Worm (Caenorhabditis elegans): ENCODE measurements around the gene srt-11.

srt-11 gene

ce11 chrII:14814894-14815568 lies 9.2 kb downstream of the srt-11 start, which contains the start of gene W01D2.1 (continued):
- TF ChIP-seq elt-2 (tag; optimal IDR thresholded peaks at IDR 0.05), result no peak

- no peak for TF ChIP-seq ztf-11 (tag; optimal IDR thresholded peaks at IDR 0.05)
- no peak for TF ChIP-seq nhr-71 (tag; optimal IDR thresholded peaks at IDR 0.05)
- no peak for TF ChIP-seq nhr-76 (tag; optimal IDR thresholded peaks at IDR 0.05)
- TF ChIP-seq efl-1 (optimal IDR thresholded peaks at IDR 0.05), result no peak
- peak in 1 of 2 experiments; percentile 85 for TF ChIP-seq efl-1 (GFP tag; optimal IDR thresholded peaks at IDR 0.05 in 1 of 2)
These were observed 10.3 kb downstream of the srt-11 start for ce11 chrII:14816086-14816485.

- peak; percentile 91 for TF ChIP-seq nhr-20 (tag; optimal IDR thresholded peaks at IDR 0.05)
- no peak for TF ChIP-seq nhr-90 (tag; optimal IDR thresholded peaks at IDR 0.05; ENCODE audit: poor library complexity)
- TF ChIP-seq hlh-17 (GFP tag; optimal IDR thresholded peaks at IDR 0.05; ENCODE audit: borderline replicate concordance), result no peak
- peak; percentile 19 for TF ChIP-seq mep-1 (tag; optimal IDR thresholded peaks at IDR 0.05)
- TF ChIP-seq dpl-1 (GFP tag; optimal IDR thresholded peaks at IDR 0.05), result no peak
- TF ChIP-seq lir-3 (tag; optimal IDR thresholded peaks at IDR 0.05; ENCODE audit: poor library complexity), result no peak
- peak; percentile 84 for TF ChIP-seq nhr-85 (tag)
These were observed 12.6 kb downstream of the srt-11 start, which contains the start of gene nhr-61 for ce11 chrII:14818376-14818775. TSS of gene nhr-61 (minus strand) at chrII:14818543.

- TF ChIP-seq nhr-20 (tag; optimal IDR thresholded peaks at IDR 0.05), result no peak
- TF ChIP-seq efl-1 (optimal IDR thresholded peaks at IDR 0.05), result no peak
- no peak for TF ChIP-seq efl-1 (GFP tag; optimal IDR thresholded peaks at IDR 0.05 in 1 of 2)
These were observed 13.6 kb downstream of the srt-11 start for ce11 chrII:14819258-14819985.

ce11 chrII:14820460-14820859 lies 14.7 kb downstream of the srt-11 start:
- no peak for TF ChIP-seq isw-1 (GFP tag; IDR thresholded peaks at IDR 0.05)
- peak; percentile 5 for TF ChIP-seq fos-1 (tag; optimal IDR thresholded peaks at IDR 0.05)
- TF ChIP-seq nhr-47 (tag; optimal IDR thresholded peaks at IDR 0.05), result peak; percentile 33
- no peak for TF ChIP-seq nhr-85 (tag)
- TF ChIP-seq efl-1 (optimal IDR thresholded peaks at IDR 0.05), result no peak
- peak in 1 of 2 experiments; percentile 50 for TF ChIP-seq efl-1 (GFP tag; optimal IDR thresholded peaks at IDR 0.05 in 1 of 2)
- TF ChIP-seq snpc-4 (tag; optimal IDR thresholded peaks at IDR 0.05), result no peak
- TF ChIP-seq mep-1 (tag; optimal IDR thresholded peaks at IDR 0.05), result peak; percentile 18
- TF ChIP-seq C34B4.2 (tag; optimal IDR thresholded peaks at IDR 0.05), result no peak
- no peak for TF ChIP-seq ceh-88 (GFP tag; IDR thresholded peaks at IDR 0.05)
- TF ChIP-seq ceh-82 (tag; optimal IDR thresholded peaks at IDR 0.05), result no peak
- peak; percentile 53 for TF ChIP-seq fkh-8 (tag; optimal IDR thresholded peaks at IDR 0.05)
- TF ChIP-seq nhr-11 (tag; optimal IDR thresholded peaks at IDR 0.05), result no peak
- TF ChIP-seq zag-1 (tag; optimal IDR thresholded peaks at IDR 0.05), result no peak
- peak; percentile 63 for TF ChIP-seq dsc-1 (tag; optimal IDR thresholded peaks at IDR 0.05)
- no peak for TF ChIP-seq unc-86 (tag; optimal IDR thresholded peaks at IDR 0.05)
- TF ChIP-seq nhr-71 (tag; optimal IDR thresholded peaks at IDR 0.05), result peak; percentile 52
- TF ChIP-seq dpl-1 (GFP tag; optimal IDR thresholded peaks at IDR 0.05), result peak in 1 of 3 experiments; percentile 13
- TF ChIP-seq ceh-8 (GFP tag; optimal IDR thresholded peaks at IDR 0.05), result peak; percentile 23
- peak; percentile 23 for TF ChIP-seq lin-14 (GFP tag; optimal IDR thresholded peaks at IDR 0.05)
- TF ChIP-seq fkh-10 (GFP tag; optimal IDR thresholded peaks at IDR 0.05), result no peak
- TF ChIP-seq nhr-12 (tag; optimal IDR thresholded peaks at IDR 0.05), result no peak

- TF ChIP-seq xbp-1 (tag; optimal IDR thresholded peaks at IDR 0.05) (peak; percentile 58), ceh-88 (GFP tag; IDR thresholded peaks at IDR 0.05) (0 out of 2 replicates have a peak, but pooled peaks have one; percentile 10), fkh-8 (tag; optimal IDR thresholded peaks at IDR 0.05) (no peak), dsc-1 (tag; optimal IDR thresholded peaks at IDR 0.05) (no peak), ceh-82 (tag; optimal IDR thresholded peaks at IDR 0.05) (peak; percentile 3 to 40 (median 6)), aly-2 (tag; optimal IDR thresholded peaks at IDR 0.05) (no peak), unc-86 (tag; optimal IDR thresholded peaks at IDR 0.05) (no peak), F16B12.6 (tag; optimal IDR thresholded peaks at IDR 0.05) (no peak), efl-1 (optimal IDR thresholded peaks at IDR 0.05) (peak; percentile 78 to 84), efl-1 (GFP tag; optimal IDR thresholded peaks at IDR 0.05 in 1 of 2) (peak; percentile 55 to 96), nhr-47 (tag; optimal IDR thresholded peaks at IDR 0.05) (peak; percentile 67), nhr-71 (tag; optimal IDR thresholded peaks at IDR 0.05) (peak; percentile 86), ceh-63 (GFP tag; optimal IDR thresholded peaks at IDR 0.05) (no peak), grh-1 (GFP tag; IDR thresholded peaks at IDR 0.05) (peak; percentile 85), ceh-90 (tag; optimal IDR thresholded peaks at IDR 0.05) (no peak), tbx-2 (tag; optimal IDR thresholded peaks at IDR 0.05) (peak; percentile 78), skn-1 (tag; optimal IDR thresholded peaks at IDR 0.05) (peak; percentile 53), fkh-4 (tag; optimal IDR thresholded peaks at IDR 0.05; ENCODE audit: borderline replicate concordance) (peak; percentile 23), mep-1 (tag; optimal IDR thresholded peaks at IDR 0.05) (peak; percentile 73)
These were observed 16.6 kb downstream of the srt-11 start for ce11 chrII:14822419-14822818.
